Worm (Caenorhabditis elegans) whole organism, L1 larva: ENCODE measurements around the gene F22F7.2.

Experiments used
- aha-1 ChIP-seq: fragments of 150-350 bp; optimal IDR thresholded peaks from 2 replicates; lab custom pipeline; 2014; ENCODE audit warnings: missing biosample characterization, missing genetic modification characterization
- fkh-8 ChIP-seq: sonication (generic microtip); optimal IDR thresholded peaks from 2 replicates; lab custom pipeline; 2016; ENCODE audit warnings: mild to moderate bottlenecking, missing genetic modification characterization, missing compliant biosample characterization
- jun-1 ChIP-seq: fragments of 150-350 bp; optimal IDR thresholded peaks from 2 replicates; lab custom pipeline; 2014; ENCODE audit warnings: missing biosample characterization, missing genetic modification reagents, missing genetic modification characterization
- lin-14 ChIP-seq: fragments of 200-800 bp; sonication (Bioruptor generic); optimal IDR thresholded peaks from 2 replicates; lab custom pipeline; 2018; ENCODE audit warnings: mild to moderate bottlenecking, missing genetic modification characterization, moderate library complexity, missing compliant biosample characterization
- lin-15B ChIP-seq: fragments of 150-350 bp; sonication (generic microtip); optimal IDR thresholded peaks from 3 replicates; lab custom pipeline; 2014; ENCODE audit warnings: missing biosample characterization, missing genetic modification characterization
- nhr-11 ChIP-seq: fragments of 150-350 bp; optimal IDR thresholded peaks from 2 replicates; lab custom pipeline; 2014; ENCODE audit warnings: missing biosample characterization, missing genetic modification characterization
- pag-3 ChIP-seq: sonication (generic microtip); optimal IDR thresholded peaks from 2 replicates; lab custom pipeline; 2017; ENCODE audit warnings: missing genetic modification characterization, mild to moderate bottlenecking, missing compliant biosample characterization, antibody characterized with exemption, borderline replicate concordance; ENCODE audit not compliant: insufficient read depth
- rnt-1 ChIP-seq: sonication (generic microtip); optimal IDR thresholded peaks from 2 replicates; lab custom pipeline; 2016; ENCODE audit warnings: mild to moderate bottlenecking, missing genetic modification characterization, moderate library complexity, missing compliant biosample characterization
- snpc-4 ChIP-seq: fragments of 150-350 bp; optimal IDR thresholded peaks from 2 replicates; lab custom pipeline; 2014; ENCODE audit warnings: missing biosample characterization, missing genetic modification characterization

DNA sequence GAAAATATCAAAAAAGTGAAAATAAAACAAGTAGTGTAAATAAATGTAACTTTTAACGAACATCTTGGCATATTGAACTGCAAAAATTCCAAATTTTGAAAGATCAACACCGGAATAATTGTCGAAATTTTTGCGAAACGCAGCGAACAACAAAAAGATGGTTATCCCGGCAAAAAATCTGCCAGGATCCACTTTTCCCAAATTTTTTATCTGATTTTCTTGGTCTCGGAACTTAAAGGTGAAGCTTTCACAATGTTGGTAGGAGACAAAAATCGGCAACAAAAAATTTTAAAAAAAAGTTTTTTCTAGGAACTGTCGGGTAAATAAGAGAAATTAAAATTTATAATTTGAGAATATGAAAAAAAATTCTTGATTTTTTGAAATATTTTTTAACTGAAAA, 4.0 kb upstream of the F22F7.2 start, which contains the start of gene bgnt-1.2:
- no peak for TF ChIP-seq lin-15B (tag; lab: Kevin White, UChicago)
- no peak for TF ChIP-seq rnt-1 (tag; lab: Kevin White, UChicago)
- TF ChIP-seq pag-3 (tag; lab: Kevin White, UChicago): no peak
- no peak for TF ChIP-seq nhr-11 (tag; lab: Kevin White, UChicago)
- no peak for TF ChIP-seq snpc-4 (tag; lab: Kevin White, UChicago)
- TF ChIP-seq lin-14 (GFP tag; lab: Kevin White, UChicago): no peak
- no peak for TF ChIP-seq jun-1 (tag; lab: Kevin White, UChicago)
- TF ChIP-seq aha-1 (tag; lab: Kevin White, UChicago): no peak
- TF ChIP-seq fkh-8 (tag; lab: Kevin White, UChicago): no peak
